Worm (Caenorhabditis elegans) whole organism, early embryonic: ENCODE data around the gene rskd-1.

Experiments used
- B0310.2 ChIP-seq: sonication (generic microtip); optimal IDR thresholded peaks from 2 replicates; lab custom pipeline; 2016; ENCODE audit warnings: mild to moderate bottlenecking, missing genetic modification characterization, missing compliant biosample characterization
- F13C5.2 ChIP-seq: sonication (generic microtip); optimal IDR thresholded peaks from 2 replicates; lab custom pipeline; 2017; ENCODE audit warnings: mild to moderate bottlenecking, missing genetic modification characterization, inconsistent platforms, missing compliant biosample characterization
- aly-1 ChIP-seq: sonication (generic microtip); optimal IDR thresholded peaks from 2 replicates; lab custom pipeline; 2016; ENCODE audit warnings: missing genetic modification characterization, missing compliant biosample characterization
- ama-1 ChIP-seq: fragments of 150-350 bp; optimal IDR thresholded peaks from 2 replicates; lab custom pipeline; 2014
- ceh-13 ChIP-seq: fragments of 200-800 bp; sonication (Bioruptor generic); optimal IDR thresholded peaks from 2 replicates; lab custom pipeline; 2018; ENCODE audit warnings: mild to moderate bottlenecking, missing genetic modification characterization, missing compliant biosample characterization
- ceh-36 ChIP-seq: sonication (generic microtip); optimal IDR thresholded peaks from 2 replicates; lab custom pipeline; 2016; ENCODE audit warnings: missing genetic modification characterization, inconsistent platforms, missing compliant biosample characterization
- ets-7 ChIP-seq: sonication (generic microtip); optimal IDR thresholded peaks from 2 replicates; lab custom pipeline; 2016; ENCODE audit warnings: missing genotype, missing genetic modification characterization, missing compliant biosample characterization
- flt-1 ChIP-seq: fragments of 200-800 bp; sonication (Bioruptor generic); IDR thresholded peaks from 2 replicates; pipeline ENCODE4 v1.3.6; 2022; ENCODE audit warnings: missing genetic modification characterization, missing compliant biosample characterization
- hmbx-1 ChIP-seq: sonication (generic microtip); optimal IDR thresholded peaks from 2 replicates; lab custom pipeline; 2016; ENCODE audit warnings: mild to moderate bottlenecking, missing genetic modification characterization, missing compliant biosample characterization
- hmg-4 ChIP-seq: fragments of 200-800 bp; sonication (Bioruptor generic); optimal IDR thresholded peaks from 2 replicates; lab custom pipeline; 2018; ENCODE audit warnings: mild to moderate bottlenecking, missing genetic modification characterization, missing compliant biosample characterization
- hnd-1 ChIP-seq: sonication (generic microtip); optimal IDR thresholded peaks from 2 replicates; lab custom pipeline; 2016; ENCODE audit warnings: missing genetic modification characterization, missing compliant biosample characterization
- pes-1 ChIP-seq: fragments of 200-800 bp; sonication (Bioruptor generic); IDR thresholded peaks from 2 replicates; pipeline ENCODE4 v1.3.6; 2022; ENCODE audit warnings: missing genetic modification reagents, missing genetic modification characterization, missing compliant biosample characterization
- scrt-1 ChIP-seq: fragments of 200-800 bp; sonication (Bioruptor generic); IDR thresholded peaks from 2 replicates; pipeline ENCODE4 v1.3.6; 2022; ENCODE audit warnings: missing genetic modification characterization, missing compliant biosample characterization
- sea-1 ChIP-seq: fragments of 200-800 bp; sonication (Bioruptor generic); conservative IDR thresholded peaks from 2 replicates; pipeline ENCODE4 v1.3.6; 2022; ENCODE audit warnings: missing genetic modification characterization, missing compliant biosample characterization
- tbx-11 ChIP-seq: fragments of 200-800 bp; sonication (Bioruptor generic); IDR thresholded peaks from 2 replicates; pipeline ENCODE4 v1.3.6; 2022; ENCODE audit warnings: missing genetic modification characterization, missing compliant biosample characterization
- tbx-37 ChIP-seq: fragments of 200-800 bp; sonication (Bioruptor generic); conservative IDR thresholded peaks from 2 replicates; pipeline ENCODE4 v1.3.6; 2022; ENCODE audit warnings: missing genetic modification reagents, missing genetic modification characterization, missing compliant biosample characterization
- tra-4 ChIP-seq: sonication (generic microtip); optimal IDR thresholded peaks from 2 replicates; lab custom pipeline; 2017; ENCODE audit warnings: missing genetic modification characterization, missing compliant biosample characterization

rskd-1 gene

ce11 chrV:12303453-12304077, 15.2 kb upstream of the rskd-1 start:
- peak; percentile 100 for TF ChIP-seq scrt-1 (GFP tag; lab: Robert Waterston, UW)
- peak; percentile 100 for TF ChIP-seq sea-1
- peak; percentile 100 for TF ChIP-seq hmg-4 (GFP tag; lab: Kevin White, UChicago)
- peak; percentile 100 for TF ChIP-seq flt-1
- TF ChIP-seq B0310.2, result peak; percentile 100
- peak; percentile 98 for TF ChIP-seq hnd-1 (tag; lab: Kevin White, UChicago)
- peak; percentile 100 for TF ChIP-seq aly-1 (tag; lab: Kevin White, UChicago)
- peak; percentile 96 for TF ChIP-seq hmbx-1
- peak; percentile 98 for TF ChIP-seq ceh-36 (tag; lab: Kevin White, UChicago)
- TF ChIP-seq ets-7 (tag; lab: Kevin White, UChicago), result peak; percentile 99
- TF ChIP-seq tbx-11 (GFP tag; lab: Robert Waterston, UW), result peak; percentile 100
- peak; percentile 100 for TF ChIP-seq tbx-37 (GFP tag; lab: Robert Waterston, UW)
- TF ChIP-seq pes-1 (GFP tag; lab: Robert Waterston, UW), result peak; percentile 99
- TF ChIP-seq F13C5.2 (tag; lab: Kevin White, UChicago), result peak; percentile 100
- TF ChIP-seq tra-4, result peak; percentile 99
- TF ChIP-seq ceh-13 (GFP tag; lab: Kevin White, UChicago), result peak; percentile 100
- TF ChIP-seq ama-1 (lab: Kevin White, UChicago), result peak; percentile 87

- TF ChIP-seq scrt-1 (GFP tag; lab: Robert Waterston, UW) (no peak), ama-1 (lab: Kevin White, UChicago) (no peak), pes-1 (GFP tag; lab: Robert Waterston, UW) (no peak), ceh-13 (GFP tag; lab: Kevin White, UChicago) (no peak), ets-7 (tag; lab: Kevin White, UChicago) (no peak), F13C5.2 (tag; lab: Kevin White, UChicago) (no peak), hmbx-1 (no peak), B0310.2 (no peak), tbx-11 (GFP tag; lab: Robert Waterston, UW) (no peak), hnd-1 (tag; lab: Kevin White, UChicago) (no peak), sea-1 (no peak), tra-4 (no peak), hmg-4 (GFP tag; lab: Kevin White, UChicago) (no peak), ceh-36 (tag; lab: Kevin White, UChicago) (no peak), aly-1 (tag; lab: Kevin White, UChicago) (no peak)
Measured at ce11 chrV:12301985-12302591, 13.7 kb upstream of the rskd-1 start, which contains the start of the genes frm-7 and F55C5.17. TSS of gene frm-7 (plus strand) at chrV:12302484. TSS of gene F55C5.17 (plus strand) at chrV:12302541.

ce11 chrV:12300780-12301460, 12.5 kb upstream of the rskd-1 start:
- TF ChIP-seq B0310.2 (no peak), tbx-11 (GFP tag; lab: Robert Waterston, UW) (no peak), F13C5.2 (tag; lab: Kevin White, UChicago) (no peak), hmg-4 (GFP tag; lab: Kevin White, UChicago) (no peak), sea-1 (no peak), tbx-37 (GFP tag; lab: Robert Waterston, UW) (no peak), hnd-1 (tag; lab: Kevin White, UChicago) (no peak), aly-1 (tag; lab: Kevin White, UChicago) (no peak), ceh-36 (tag; lab: Kevin White, UChicago) (no peak), ets-7 (tag; lab: Kevin White, UChicago) (no peak), ceh-13 (GFP tag; lab: Kevin White, UChicago) (no peak), flt-1 (no peak), ama-1 (lab: Kevin White, UChicago) (no peak), pes-1 (GFP tag; lab: Robert Waterston, UW) (no peak), tra-4 (no peak), hmbx-1 (no peak), scrt-1 (GFP tag; lab: Robert Waterston, UW) (no peak)

ce11 chrV:12300166-12300565, 11.8 kb upstream of the rskd-1 start:
- no peak for TF ChIP-seq ets-7 (tag; lab: Kevin White, UChicago)
- no peak for TF ChIP-seq scrt-1 (GFP tag; lab: Robert Waterston, UW)

- TF ChIP-seq F13C5.2 (tag; lab: Kevin White, UChicago), result no peak
- TF ChIP-seq ceh-36 (tag; lab: Kevin White, UChicago), result no peak
- no peak for TF ChIP-seq B0310.2
Measured at ce11 chrV:12299244-12299766, 10.9 kb upstream of the rskd-1 start.

- TF ChIP-seq hmg-4 (GFP tag; lab: Kevin White, UChicago), result no peak
- no peak for TF ChIP-seq tra-4
- no peak for TF ChIP-seq tbx-37 (GFP tag; lab: Robert Waterston, UW)
- no peak for TF ChIP-seq B0310.2
- no peak for TF ChIP-seq hmbx-1
- TF ChIP-seq tbx-11 (GFP tag; lab: Robert Waterston, UW), result no peak
- no peak for TF ChIP-seq sea-1
- TF ChIP-seq hnd-1 (tag; lab: Kevin White, UChicago), result no peak
- TF ChIP-seq scrt-1 (GFP tag; lab: Robert Waterston, UW), result no peak
- no peak for TF ChIP-seq ets-7 (tag; lab: Kevin White, UChicago)
- no peak for TF ChIP-seq ceh-36 (tag; lab: Kevin White, UChicago)
- no peak for TF ChIP-seq F13C5.2 (tag; lab: Kevin White, UChicago)
- no peak for TF ChIP-seq ama-1 (lab: Kevin White, UChicago)
- TF ChIP-seq pes-1 (GFP tag; lab: Robert Waterston, UW), result no peak
- TF ChIP-seq aly-1 (tag; lab: Kevin White, UChicago), result no peak
Measured at ce11 chrV:12298184-12298583, 9.8 kb upstream of the rskd-1 start.
